Fruit fly (Drosophila melanogaster): ENCODE measurements around the gene Pex12.

Pex12 gene

dm6 chr2L:846167-846868 lies 30.5 kb downstream of the Pex12 start (continued):
- no peak for TF ChIP-seq D (optimal IDR thresholded peaks at IDR 0.05)
- TF ChIP-seq D (GFP tag; optimal IDR thresholded peaks at IDR 0.05), result peak; percentile 40
- TF ChIP-seq CG6813 (GFP tag; optimal IDR thresholded peaks at IDR 0.05), result peak; percentile 41
- TF ChIP-seq sisA (GFP tag; IDR thresholded peaks at IDR 0.05), result peak; percentile 67
- TF ChIP-seq emc (GFP tag; optimal IDR thresholded peaks at IDR 0.05), result no peak
- no peak for TF ChIP-seq CG30020 (tag; optimal IDR thresholded peaks at IDR 0.05)
- TF ChIP-seq Rfx (GFP tag; IDR thresholded peaks at IDR 0.05), result peak; percentile 43; the same call in 1 of the 2 replicates
- peak; percentile 26 for TF ChIP-seq Meics (GFP tag; optimal IDR thresholded peaks at IDR 0.05)
- no peak for TF ChIP-seq HmgZ (tag; optimal IDR thresholded peaks at IDR 0.05)
- TF ChIP-seq nom (GFP tag; optimal IDR thresholded peaks at IDR 0.05), result no peak
- TF ChIP-seq ttk (GFP tag; IDR thresholded peaks at IDR 0.05), result peak; percentile 39
- TF ChIP-seq Adf1 (GFP tag; IDR thresholded peaks at IDR 0.05), result no peak
- TF ChIP-seq CG1529 (GFP tag; optimal IDR thresholded peaks at IDR 0.05), result peak; percentile 23
- TF ChIP-seq CG6683 (GFP tag; optimal IDR thresholded peaks at IDR 0.05), result no peak
- TF ChIP-seq Aef1 (GFP tag; IDR thresholded peaks at IDR 0.05), result no peak
- peak; percentile 29 for TF ChIP-seq odd (GFP tag; optimal IDR thresholded peaks at IDR 0.05)
- peak; percentile 40 for TF ChIP-seq wek (GFP tag; optimal IDR thresholded peaks at IDR 0.05)
- peak in 1 of 3 experiments; percentile 95 for TF ChIP-seq Stat92E (GFP tag; optimal IDR thresholded peaks at IDR 0.05)
- TF ChIP-seq chn (GFP tag; optimal IDR thresholded peaks at IDR 0.05), result peak; percentile 29
- peak; percentile 56 for TF ChIP-seq CG4424 (GFP tag; optimal IDR thresholded peaks at IDR 0.05)
- TF ChIP-seq CG1602 (GFP tag; optimal IDR thresholded peaks at IDR 0.05), result peak; percentile 38
- peak; percentile 52 for TF ChIP-seq Chrac-16 (GFP tag; optimal IDR thresholded peaks at IDR 0.05)
- TF ChIP-seq CG15011 (GFP tag; optimal IDR thresholded peaks at IDR 0.05), result no peak
- peak; percentile 54; the same call in 1 of the 3 replicates for TF ChIP-seq Optix (GFP tag; IDR thresholded peaks at IDR 0.05)
- TF ChIP-seq MESR4 (GFP tag; optimal IDR thresholded peaks at IDR 0.05), result no peak
- TF ChIP-seq CG30403 (GFP tag; optimal IDR thresholded peaks at IDR 0.05), result peak; percentile 66
- peak; percentile 11 for TF ChIP-seq CG8290 (GFP tag; optimal IDR thresholded peaks at IDR 0.05)
- peak in 1 of 2 experiments; percentile 72 for TF ChIP-seq CG8290 (tag; optimal IDR thresholded peaks at IDR 0.05)
- peak; percentile 8 for TF ChIP-seq Dad (GFP tag; optimal IDR thresholded peaks at IDR 0.05)
- TF ChIP-seq ro (GFP tag; IDR thresholded peaks at IDR 0.05), result no peak
- peak; percentile 58 for TF ChIP-seq CG10209 (GFP tag; optimal IDR thresholded peaks at IDR 0.05)
- TF ChIP-seq al (GFP tag; IDR thresholded peaks at IDR 0.05), result no peak
- no peak for TF ChIP-seq GATAe (GFP tag; conservative IDR thresholded peaks at IDR 0.05)
- TF ChIP-seq HLH4C (GFP tag; IDR thresholded peaks at IDR 0.05; ENCODE audit: partially characterized antibody), result no peak
- peak; percentile 25 for TF ChIP-seq CG17186 (GFP tag; optimal IDR thresholded peaks at IDR 0.05)
- TF ChIP-seq bcd (GFP tag; optimal IDR thresholded peaks at IDR 0.05), result peak; percentile 62
- peak; percentile 59; the same call in 1 of the 2 replicates for TF ChIP-seq CG17328 (GFP tag; IDR thresholded peaks at IDR 0.05)
- no peak for TF ChIP-seq amos (GFP tag; IDR thresholded peaks at IDR 0.05; ENCODE audit: partially characterized antibody)
- no peak for TF ChIP-seq stc (GFP tag; IDR thresholded peaks at IDR 0.05)
- TF ChIP-seq CG17385 (GFP tag; optimal IDR thresholded peaks at IDR 0.05), result peak; percentile 45
- TF ChIP-seq D19A (tag; optimal IDR thresholded peaks at IDR 0.05), result peak; percentile 47
- peak; percentile 61 for TF ChIP-seq CG15269 (tag; optimal IDR thresholded peaks at IDR 0.05)
- no peak for TF ChIP-seq tll (GFP tag; optimal IDR thresholded peaks at IDR 0.05)
- TF ChIP-seq CG7556 (GFP tag; optimal IDR thresholded peaks at IDR 0.05), result peak; percentile 62
- TF ChIP-seq slp2 (GFP tag; optimal IDR thresholded peaks at IDR 0.05), result peak; percentile 62
- peak; percentile 96 for TF ChIP-seq sens (GFP tag)
- TF ChIP-seq pum (GFP tag; optimal IDR thresholded peaks at IDR 0.05), result peak; percentile 59
- no peak for TF ChIP-seq CG16779 (GFP tag; IDR thresholded peaks at IDR 0.05)
- TF ChIP-seq CG18599 (GFP tag; optimal IDR thresholded peaks at IDR 0.05), result peak; percentile 64
- no peak for TF ChIP-seq ash1 (GFP tag; optimal IDR thresholded peaks at IDR 0.05)
